Fruit fly (Drosophila melanogaster) whole organism, pupa: ENCODE measurements around the gene Pdxk.

Experiments
- CG10348 ChIP-seq: fragments of 200-800 bp; sonication (Bioruptor generic); IDR thresholded peaks from 2 replicates; pipeline ENCODE4 v1.3.6; 2022; ENCODE audit warnings: missing biosample characterization, missing genetic modification characterization
- CG12605 ChIP-seq: fragments of 200-800 bp; sonication (Bioruptor generic); IDR thresholded peaks from 2 replicates; pipeline ENCODE4 v1.3.6; 2022; ENCODE audit warnings: missing biosample characterization, missing genetic modification characterization
- CG13204 ChIP-seq: fragments of 200-800 bp; sonication (Bioruptor generic); optimal IDR thresholded peaks from 2 replicates; lab custom pipeline; 2018; ENCODE audit warnings: missing biosample characterization, mild to moderate bottlenecking, missing genetic modification characterization, moderate library complexity
- CG14655 ChIP-seq: fragments of 200-800 bp; sonication (Bioruptor generic); optimal IDR thresholded peaks from 3 replicates; lab custom pipeline; 2017; ENCODE audit warnings: mild to moderate bottlenecking, missing biosample characterization, missing genetic modification reagents, missing genetic modification characterization
- CG15710 ChIP-seq: fragments of 200-800 bp; sonication (Bioruptor generic); optimal IDR thresholded peaks from 2 replicates; lab custom pipeline; 2018; ENCODE audit warnings: missing biosample characterization, mild to moderate bottlenecking, missing genetic modification characterization, moderate library complexity
- CG17806 ChIP-seq: fragments of 200-800 bp; sonication (Bioruptor generic); optimal IDR thresholded peaks from 2 replicates; lab custom pipeline; 2018; ENCODE audit warnings: missing biosample characterization, mild to moderate bottlenecking, missing genetic modification characterization, moderate library complexity
- CG32121 ChIP-seq: fragments of 200-800 bp; sonication (Bioruptor generic); IDR thresholded peaks from 2 replicates; pipeline ENCODE4 v1.3.6; 2022; ENCODE audit warnings: missing biosample characterization, missing genetic modification characterization
- CG34367 ChIP-seq: fragments of 200-800 bp; sonication (Bioruptor generic); optimal IDR thresholded peaks from 2 replicates; lab custom pipeline; 2018; ENCODE audit warnings: missing biosample characterization, mild to moderate bottlenecking, missing genetic modification characterization
- CG4496 ChIP-seq: fragments of 200-800 bp; sonication (Bioruptor generic); IDR thresholded peaks from 3 replicates; pipeline ENCODE4 v1.3.6; 2022; ENCODE audit warnings: missing biosample characterization, missing genetic modification characterization
- CG8159 ChIP-seq: fragments of 200-800 bp; sonication (Bioruptor generic); optimal IDR thresholded peaks from 3 replicates; lab custom pipeline; 2018; ENCODE audit warnings: missing biosample characterization, mild to moderate bottlenecking, missing genetic modification characterization, moderate library complexity
- CG8301 ChIP-seq: fragments of 200-800 bp; sonication (Bioruptor generic); optimal IDR thresholded peaks from 2 replicates; lab custom pipeline; 2018; ENCODE audit warnings: missing biosample characterization, mild to moderate bottlenecking, missing genetic modification characterization
- CG9948 ChIP-seq: fragments of 200-800 bp; sonication (Bioruptor generic); optimal IDR thresholded peaks from 2 replicates; lab custom pipeline; 2018; ENCODE audit warnings: missing biosample characterization, mild to moderate bottlenecking, missing genetic modification characterization, moderate library complexity
- D1 ChIP-seq: fragments of 200-800 bp; sonication (Bioruptor generic); optimal IDR thresholded peaks from 2 replicates; lab custom pipeline; 2018; ENCODE audit warnings: missing biosample characterization, mild to moderate bottlenecking, missing genetic modification characterization, moderate library complexity
- EcR ChIP-seq: fragments of 200-800 bp; sonication (Bioruptor generic); optimal IDR thresholded peaks from 3 replicates; lab custom pipeline; 2019; ENCODE audit warnings: missing biosample characterization, missing genetic modification characterization, mild to moderate bottlenecking, moderate library complexity, missing genetic modification reagents
- Ets98B ChIP-seq: fragments of 200-800 bp; sonication (Bioruptor generic); IDR thresholded peaks from 2 replicates; pipeline ENCODE4 v1.3.6; 2022; ENCODE audit warnings: missing biosample characterization, missing genetic modification characterization
- Pif1A ChIP-seq: fragments of 200-800 bp; sonication (Bioruptor generic); optimal IDR thresholded peaks from 3 replicates; lab custom pipeline; 2016; ENCODE audit warnings: missing biosample characterization, missing genetic modification characterization
- Pif1B ChIP-seq: fragments of 200-800 bp; sonication (Bioruptor generic); optimal IDR thresholded peaks from 3 replicates; lab custom pipeline; 2016; ENCODE audit warnings: missing biosample characterization, missing genetic modification characterization
- Snoo ChIP-seq: fragments of 200-800 bp; sonication (Bioruptor generic); optimal IDR thresholded peaks from 3 replicates; lab custom pipeline; 2017; ENCODE audit warnings: missing biosample characterization, mild to moderate bottlenecking, missing genetic modification characterization, inconsistent platforms
- fd96Ca ChIP-seq: fragments of 200-800 bp; sonication (Bioruptor generic); IDR thresholded peaks from 3 replicates; pipeline ENCODE4 v1.3.6; 2022; ENCODE audit warnings: missing biosample characterization, missing genetic modification characterization
- gl ChIP-seq: fragments of 200-800 bp; sonication (Bioruptor generic); optimal IDR thresholded peaks from 2 replicates; lab custom pipeline; 2018; ENCODE audit warnings: missing biosample characterization, mild to moderate bottlenecking, missing genetic modification characterization
- rn ChIP-seq: fragments of 200-800 bp; sonication (Bioruptor generic); IDR thresholded peaks from 2 replicates; pipeline ENCODE4 v1.3.6; 2022; ENCODE audit warnings: missing biosample characterization, missing genetic modification characterization

Pdxk gene

dm6 chr3L:9380344-9380849 lies 20.3 kb downstream of the Pdxk start:
- TF ChIP-seq CG34367 = no peak
- TF ChIP-seq CG12605 (GFP tag; lab: Robert Waterston, UW) = no peak
- no peak for TF ChIP-seq gl
- no peak for TF ChIP-seq CG8159 (tag; lab: Kevin White, UChicago)
- no peak for TF ChIP-seq CG4496 (GFP tag; lab: Robert Waterston, UW)
- no peak for TF ChIP-seq Pif1B (GFP tag; lab: Kevin White, UChicago)
- TF ChIP-seq fd96Ca (GFP tag; lab: Robert Waterston, UW) = no peak
- no peak for TF ChIP-seq D1 (tag; lab: Kevin White, UChicago)
- peak; percentile 88 for TF ChIP-seq EcR (GFP tag; lab: Kevin White, UChicago)
- no peak for TF ChIP-seq CG9948
- peak; percentile 76 for TF ChIP-seq Snoo (tag; lab: Kevin White, UChicago)
- TF ChIP-seq CG10348 = no peak
- no peak for TF ChIP-seq CG17806 (tag; lab: Kevin White, UChicago)

dm6 chr3L:9381602-9382001 lies 21.5 kb downstream of the Pdxk start, which contains the start of gene Hsp23:
Hsp23 (plus strand) TSS chr3L:9381882.
- 0 out of 2 replicates have a peak, but pooled peaks have one; percentile 39 for TF ChIP-seq Ets98B (GFP tag; lab: Robert Waterston, UW)
- TF ChIP-seq CG9948 = no peak
- TF ChIP-seq CG32121 (GFP tag; lab: Robert Waterston, UW) = peak; percentile 56; the same call in 1 of the 2 replicates
- TF ChIP-seq CG17806 (tag; lab: Kevin White, UChicago) = no peak
- TF ChIP-seq CG34367 = peak; percentile 9
- TF ChIP-seq CG8301 (tag; lab: Kevin White, UChicago) = peak; percentile 5
- TF ChIP-seq CG8159 (tag; lab: Kevin White, UChicago) = no peak
- peak; percentile 24 for TF ChIP-seq CG14655 (GFP tag; lab: Kevin White, UChicago)
- TF ChIP-seq gl = peak; percentile 16
- peak; percentile 19 for TF ChIP-seq CG13204
- no peak for TF ChIP-seq D1 (tag; lab: Kevin White, UChicago)
- TF ChIP-seq Pif1B (GFP tag; lab: Kevin White, UChicago) = peak; percentile 35
- TF ChIP-seq CG4496 (GFP tag; lab: Robert Waterston, UW) = peak; percentile 53; the same call in 1 of the 3 replicates
- no peak for TF ChIP-seq rn (GFP tag; lab: Robert Waterston, UW)
- 0 out of 3 replicates have a peak, but pooled peaks have one; percentile 34 for TF ChIP-seq fd96Ca (GFP tag; lab: Robert Waterston, UW)
- TF ChIP-seq CG15710 (tag; lab: Kevin White, UChicago) = peak; percentile 6
- no peak for TF ChIP-seq Pif1A (GFP tag; lab: Kevin White, UChicago)
- peak; percentile 51 for TF ChIP-seq Snoo (tag; lab: Kevin White, UChicago)
- peak; percentile 59 for TF ChIP-seq CG12605 (GFP tag; lab: Robert Waterston, UW)
- peak; percentile 80 for TF ChIP-seq EcR (GFP tag; lab: Kevin White, UChicago)
- no peak for TF ChIP-seq CG10348

dm6 chr3L:9383345-9384075 lies 23.4 kb downstream of the Pdxk start, which contains the start of gene Hsp27:
Hsp27 (plus strand) TSS chr3L:9384063.
- TF ChIP-seq CG32121 (GFP tag; lab: Robert Waterston, UW) (peak; percentile 100), gl (peak; percentile 99), Pif1A (GFP tag; lab: Kevin White, UChicago) (peak; percentile 100), CG13204 (peak; percentile 98), CG8301 (tag; lab: Kevin White, UChicago) (peak; percentile 100), Ets98B (GFP tag; lab: Robert Waterston, UW) (peak; percentile 100), CG4496 (GFP tag; lab: Robert Waterston, UW) (peak; percentile 100), Pif1B (GFP tag; lab: Kevin White, UChicago) (peak; percentile 100), Snoo (tag; lab: Kevin White, UChicago) (peak; percentile 100), CG17806 (tag; lab: Kevin White, UChicago) (peak; percentile 100), CG15710 (tag; lab: Kevin White, UChicago) (peak; percentile 100), fd96Ca (GFP tag; lab: Robert Waterston, UW) (peak; percentile 100), CG8159 (tag; lab: Kevin White, UChicago) (peak; percentile 100), CG34367 (peak; percentile 99), CG12605 (GFP tag; lab: Robert Waterston, UW) (peak; percentile 100), D1 (tag; lab: Kevin White, UChicago) (peak; percentile 100), rn (GFP tag; lab: Robert Waterston, UW) (peak; percentile 99), EcR (GFP tag; lab: Kevin White, UChicago) (peak; percentile 96), CG10348 (peak; percentile 99), CG9948 (peak; percentile 100), CG14655 (GFP tag; lab: Kevin White, UChicago) (peak; percentile 100)

dm6 chr3L:9384445-9385079 lies 24.4 kb downstream of the Pdxk start:
- TF ChIP-seq rn (GFP tag; lab: Robert Waterston, UW) (no peak), CG34367 (no peak), CG32121 (GFP tag; lab: Robert Waterston, UW) (no peak), fd96Ca (GFP tag; lab: Robert Waterston, UW) (no peak), EcR (GFP tag; lab: Kevin White, UChicago) (peak; percentile 76)
